Worm (Caenorhabditis elegans): ENCODE results near the gene C10B5.3.

DNA sequence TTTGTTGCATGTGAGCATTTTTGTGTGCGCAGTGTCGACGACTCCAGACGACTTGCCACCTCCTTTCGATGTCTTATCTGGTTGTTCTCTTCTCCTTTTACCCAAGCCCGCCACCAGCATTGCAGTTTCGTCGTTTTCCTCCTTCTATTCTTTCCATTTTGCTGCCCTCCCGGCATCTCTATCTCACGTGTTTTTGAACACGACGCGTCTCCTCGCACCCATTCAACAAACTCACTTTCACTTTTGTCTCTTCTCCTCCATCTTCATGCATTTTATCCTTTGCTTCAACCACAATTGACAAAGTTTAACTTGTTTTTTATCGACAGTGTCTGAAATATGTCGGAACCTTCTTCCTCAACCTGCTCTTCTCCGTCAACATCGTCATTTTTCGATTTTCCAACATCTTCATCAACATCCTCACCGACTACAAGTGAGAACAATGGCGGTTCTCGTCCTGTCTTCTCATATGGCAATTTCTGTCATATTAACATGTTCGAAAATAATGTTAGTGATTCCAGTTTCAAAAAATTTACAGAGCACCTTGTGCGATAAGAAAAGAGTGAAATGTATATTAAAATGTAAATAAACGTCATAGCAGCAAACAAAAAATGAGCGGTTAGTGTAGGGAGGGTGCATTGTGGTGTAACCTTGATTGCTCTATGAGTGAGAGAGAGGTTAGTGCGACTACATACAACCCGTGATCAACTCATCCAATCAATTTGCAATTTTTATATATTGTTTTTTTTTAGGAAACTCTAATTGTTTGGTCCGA, 22.8 kb upstream of the C10B5.3 start, which contains the start of gene fip-4:
- TF ChIP-seq him-1 (tag; optimal IDR thresholded peaks at IDR 0.05) (no peak), dao-5 (tag; optimal IDR thresholded peaks at IDR 0.05) (no peak), W03F9.2 (tag; optimal IDR thresholded peaks at IDR 0.05) (no peak)

Measured in whole organism, L4/young adult.